Fruit fly (Drosophila melanogaster): ENCODE data around the gene mew.

Gene mew

DNA sequence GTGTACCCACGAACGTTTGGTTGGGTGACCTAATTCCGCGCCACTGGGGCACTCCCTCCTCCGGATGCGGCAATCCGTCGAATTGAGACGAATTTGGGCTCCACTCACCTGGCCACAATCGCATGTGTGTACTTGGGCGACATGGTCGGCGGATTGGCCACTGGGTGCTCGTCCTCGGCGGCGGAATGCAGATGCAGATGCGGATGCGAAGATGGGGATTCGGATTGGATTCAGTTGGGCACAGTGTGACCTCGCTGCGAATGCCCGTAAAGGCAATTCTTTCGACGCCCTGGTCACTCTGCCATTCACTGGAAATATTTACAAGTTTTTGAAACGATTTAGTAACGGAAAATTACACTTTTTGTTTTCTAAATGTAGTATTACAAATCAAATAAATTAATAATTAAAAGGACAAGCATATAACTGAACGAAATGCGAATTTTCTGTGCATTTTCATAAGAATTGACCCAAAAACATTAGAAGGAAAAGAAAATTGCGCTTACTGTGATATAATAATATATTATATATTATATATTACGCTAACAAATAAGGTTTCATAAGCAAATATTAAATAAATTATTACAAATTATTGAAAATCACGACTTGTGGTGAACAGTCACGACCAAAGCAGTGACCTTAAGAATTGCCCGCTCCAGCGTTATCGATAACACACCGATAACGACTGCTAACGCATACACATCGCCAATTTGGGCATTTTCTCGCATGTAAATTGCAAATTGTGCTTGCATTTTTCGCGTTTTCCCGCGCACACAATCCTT, 38.3 kb upstream of the mew start, which contains the start of gene CG1622 (continued):
- TF ChIP-seq Chrac-16 (GFP tag; optimal IDR thresholded peaks at IDR 0.05) (peak; percentile 17), phol (tag; optimal IDR thresholded peaks at IDR 0.05) (peak; percentile 28), sd (tag; optimal IDR thresholded peaks at IDR 0.05) (peak; percentile 41), nau (GFP tag; optimal IDR thresholded peaks at IDR 0.05) (no peak), Rfx (GFP tag; IDR thresholded peaks at IDR 0.05) (peak; percentile 81), CG8924 (tag; optimal IDR thresholded peaks at IDR 0.05) (peak; percentile 55), CG14710 (tag; optimal IDR thresholded peaks at IDR 0.05) (peak; percentile 53), Kr (GFP tag; optimal IDR thresholded peaks at IDR 0.05) (no peak), CHES-1-like (GFP tag; optimal IDR thresholded peaks at IDR 0.05) (no peak), HmgD (GFP tag; optimal IDR thresholded peaks at IDR 0.05) (no peak), Nf-YB (GFP tag; optimal IDR thresholded peaks at IDR 0.05) (peak; percentile 7), unc-4 (GFP tag; IDR thresholded peaks at IDR 0.05; ENCODE audit: partially characterized antibody) (peak; percentile 33), CG10267 (tag; optimal IDR thresholded peaks at IDR 0.05) (peak; percentile 35), ac (GFP tag; optimal IDR thresholded peaks at IDR 0.05) (no peak), CG7372 (GFP tag; IDR thresholded peaks at IDR 0.05) (0 out of 2 replicates have a peak, but pooled peaks have one; percentile 24)

DNA sequence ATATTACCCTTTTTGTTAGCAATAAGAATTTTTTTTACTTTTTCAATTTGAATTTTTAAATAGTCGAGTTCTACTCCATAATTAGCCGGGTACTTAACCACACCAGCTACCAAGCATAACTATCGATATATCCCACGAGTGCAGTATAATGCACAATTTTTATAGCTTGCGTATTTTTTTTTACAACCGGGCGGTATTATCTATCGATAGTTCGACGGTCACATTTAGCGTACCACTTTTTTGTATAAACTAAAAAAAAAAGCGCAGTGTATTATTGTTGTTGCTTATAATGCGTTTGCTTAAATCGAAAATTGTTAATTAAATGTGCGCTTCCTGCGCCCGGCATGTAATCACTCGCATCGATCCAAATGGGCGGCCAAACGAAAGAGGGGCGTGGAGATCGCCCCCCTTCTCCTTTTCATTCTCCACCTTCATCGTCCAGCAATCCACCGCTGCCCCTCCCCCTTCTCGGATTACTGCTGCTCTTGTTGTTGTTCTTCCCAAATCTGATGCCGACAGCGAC, 29.6 kb upstream of the mew start, which contains the start of gene Remo:
TSS of gene Remo (plus strand) at position 198 of the 523 bp plus-strand sequence.
- TF ChIP-seq twi (tag; optimal IDR thresholded peaks at IDR 0.05) (no peak), bowl (GFP tag; IDR thresholded peaks at IDR 0.05) (no peak), CG10267 (tag; optimal IDR thresholded peaks at IDR 0.05) (peak; percentile 46), tgo (GFP tag; IDR thresholded peaks at IDR 0.05) (no peak), CG12769 (tag; optimal IDR thresholded peaks at IDR 0.05) (no peak), TFAM (GFP tag; optimal IDR thresholded peaks at IDR 0.05) (no peak), CG2199 (GFP tag; IDR thresholded peaks at IDR 0.05) (no peak), Fer2 (tag; optimal IDR thresholded peaks at IDR 0.05) (no peak), CG14441 (GFP tag; IDR thresholded peaks at IDR 0.05) (no peak), NfI (GFP tag; optimal IDR thresholded peaks at IDR 0.05) (no peak), CG10209 (GFP tag; optimal IDR thresholded peaks at IDR 0.05) (no peak), kay (GFP tag; optimal IDR thresholded peaks at IDR 0.05) (no peak), CG15601 (tag; optimal IDR thresholded peaks at IDR 0.05) (peak; percentile 11), slp2 (GFP tag; optimal IDR thresholded peaks at IDR 0.05) (no peak), lbe (GFP tag; optimal IDR thresholded peaks at IDR 0.05) (no peak), lmd (GFP tag; IDR thresholded peaks at IDR 0.05) (no peak), CG18599 (GFP tag; optimal IDR thresholded peaks at IDR 0.05) (no peak), Dad (GFP tag; optimal IDR thresholded peaks at IDR 0.05) (no peak), fru (optimal IDR thresholded peaks at IDR 0.05) (no peak), lola (GFP tag; optimal IDR thresholded peaks at IDR 0.05) (no peak), MESR4 (GFP tag; optimal IDR thresholded peaks at IDR 0.05) (peak; percentile 92), CG4424 (GFP tag; optimal IDR thresholded peaks at IDR 0.05) (no peak), usp (GFP tag; optimal IDR thresholded peaks at IDR 0.05) (no peak), Deaf1 (tag; optimal IDR thresholded peaks at IDR 0.05) (no peak), CG8359 (GFP tag; optimal IDR thresholded peaks at IDR 0.05; ENCODE audit: borderline replicate concordance) (no peak), ara (GFP tag; IDR thresholded peaks at IDR 0.05) (no peak), Scr (GFP tag; IDR thresholded peaks at IDR 0.05; ENCODE audit: partially characterized antibody) (peak; percentile 77), CG1602 (GFP tag; optimal IDR thresholded peaks at IDR 0.05) (no peak), B-H1 (GFP tag; IDR thresholded peaks at IDR 0.05) (no peak), tio (GFP tag; optimal IDR thresholded peaks at IDR 0.05) (no peak), Eip74EF (GFP tag; optimal IDR thresholded peaks at IDR 0.05) (no peak), CG10147 (GFP tag; optimal IDR thresholded peaks at IDR 0.05) (peak; percentile 20), shn (GFP tag; optimal IDR thresholded peaks at IDR 0.05) (no peak), HHEX (GFP tag; optimal IDR thresholded peaks at IDR 0.05) (no peak)
